Fruit fly (Drosophila melanogaster): Measurements from ENCODE around the gene Jhbp6.

dm6 chr3L:22727739-22728335 lies 58.1 kb downstream of the Jhbp6 start, which contains the start of the genes CG14450 and CG11367:
- no peak for TF ChIP-seq Hr39 (GFP tag; optimal IDR thresholded peaks at IDR 0.05)
- TF ChIP-seq CG6163 (GFP tag; IDR thresholded peaks at IDR 0.05): peak; percentile 52; the same call in 1 of the 3 replicates
- TF ChIP-seq achi (GFP tag; optimal IDR thresholded peaks at IDR 0.05): peak; percentile 35
- no peak for TF ChIP-seq CG8319 (GFP tag; optimal IDR thresholded peaks at IDR 0.05)
- TF ChIP-seq Blimp-1 (GFP tag; optimal IDR thresholded peaks at IDR 0.05): peak; percentile 92
- TF ChIP-seq cyc (GFP tag; optimal IDR thresholded peaks at IDR 0.05): no peak
- TF ChIP-seq spab (GFP tag; optimal IDR thresholded peaks at IDR 0.05): no peak
- no peak for TF ChIP-seq Sox14 (GFP tag; optimal IDR thresholded peaks at IDR 0.05)
- TF ChIP-seq Lpt (GFP tag; optimal IDR thresholded peaks at IDR 0.05): no peak
- no peak for TF ChIP-seq CG16779 (tag; optimal IDR thresholded peaks at IDR 0.05)
- no peak for TF ChIP-seq CG4318 (GFP tag; optimal IDR thresholded peaks at IDR 0.05)

Measured in whole organism, prepupa.